Worm (Caenorhabditis elegans) whole organism, L4 larva: ENCODE data around the gene ndg-4.

Experiments used
- lin-29 ChIP-seq: fragments of 200-800 bp; sonication (Bioruptor generic); IDR thresholded peaks from 2 replicates; pipeline ENCODE4 v1.3.6; 2022; ENCODE audit warnings: missing genetic modification reagents, missing genetic modification characterization, missing compliant biosample characterization
- mxl-3 ChIP-seq: fragments of 200-800 bp; sonication (Bioruptor generic); optimal IDR thresholded peaks from 2 replicates; lab custom pipeline; 2018; ENCODE audit warnings: mild to moderate bottlenecking, missing genetic modification characterization, missing compliant biosample characterization
- nhr-28 ChIP-seq: fragments of 150-350 bp; optimal IDR thresholded peaks from 2 replicates; lab custom pipeline; 2014; ENCODE audit warnings: missing biosample characterization, missing genetic modification characterization
- pha-4 ChIP-seq, 2 experiments: fragments of 150-350 bp in 1 of 2; fragments of 200-800 bp in 1 of 2; sonication (Bioruptor generic) in 1 of 2; IDR thresholded peaks in 1 of 2; optimal IDR thresholded peaks in 1 of 2; 2 replicates each; pipeline versions ENCODE4 v1.3.6 to Lab custom; 2014 to 2022; ENCODE audit warnings: missing genetic modification characterization in 2 of 2, missing genetic modification reagents in 2 of 2, missing biosample characterization in 1 of 2, missing compliant biosample characterization in 1 of 2
- rbr-2 ChIP-seq: sonication (generic microtip); optimal IDR thresholded peaks from 2 replicates; lab custom pipeline; 2016; ENCODE audit warnings: missing genotype, missing genetic modification characterization, missing compliant biosample characterization
- spr-1 ChIP-seq: sonication (generic microtip); optimal IDR thresholded peaks from 2 replicates; lab custom pipeline; 2016; ENCODE audit warnings: mild to moderate bottlenecking, missing genetic modification characterization, missing compliant biosample characterization
- unc-39 ChIP-seq: sonication (generic microtip); optimal IDR thresholded peaks from 2 replicates; lab custom pipeline; 2017; ENCODE audit warnings: missing biosample characterization, missing genetic modification characterization

- TF ChIP-seq nhr-28 (tag; lab: Kevin White, UChicago) (no peak), lin-29 (GFP tag; lab: Robert Waterston, UW) (no peak), unc-39 (tag; lab: Kevin White, UChicago) (no peak), rbr-2 (tag; lab: Kevin White, UChicago) (no peak), mxl-3 (GFP tag; lab: Kevin White, UChicago) (no peak), spr-1 (no peak), pha-4 (GFP tag; IDR thresholded peaks at IDR 0.05; lab: Robert Waterston, UW) (no peak), pha-4 (tag; optimal IDR thresholded peaks at IDR 0.05; lab: Kevin White, UChicago) (no peak)
Observed at ce11 chrIII:4481787-4482186, 14.6 kb upstream of the ndg-4 start.
